Fruit fly (Drosophila melanogaster): ENCODE results near the gene RhoGAP93B.

Gene RhoGAP93B

DNA sequence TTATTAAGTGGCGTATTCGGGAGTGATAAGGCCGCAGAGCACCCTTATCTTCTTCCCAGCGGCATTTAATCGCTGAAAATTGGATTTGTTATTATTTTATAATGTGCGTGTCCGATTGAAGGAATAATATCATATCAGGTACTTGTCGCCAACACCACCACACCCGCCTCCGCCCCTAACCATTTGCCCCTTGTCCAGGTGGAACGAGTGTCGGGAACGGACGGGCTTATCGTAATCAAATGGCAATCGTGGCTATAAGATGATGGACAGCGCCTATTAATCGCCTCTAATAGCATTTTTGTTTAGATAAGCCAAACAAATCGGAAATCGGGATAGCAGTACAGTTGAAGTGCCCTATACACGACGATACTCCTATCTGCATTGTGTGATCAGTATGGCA is 19.4 kb downstream of the RhoGAP93B start:
- TF ChIP-seq rn (GFP tag; IDR thresholded peaks at IDR 0.05) (no peak), CG4496 (GFP tag; IDR thresholded peaks at IDR 0.05) (no peak), CG17806 (tag; optimal IDR thresholded peaks at IDR 0.05) (no peak), CG32121 (GFP tag; IDR thresholded peaks at IDR 0.05) (no peak), EcR (GFP tag; optimal IDR thresholded peaks at IDR 0.05) (no peak), Pif1A (GFP tag; optimal IDR thresholded peaks at IDR 0.05) (no peak), CG12605 (GFP tag; IDR thresholded peaks at IDR 0.05) (no peak), D1 (tag; optimal IDR thresholded peaks at IDR 0.05) (no peak), Pif1B (GFP tag; optimal IDR thresholded peaks at IDR 0.05) (no peak), CG8159 (tag; optimal IDR thresholded peaks at IDR 0.05) (no peak), CG14655 (GFP tag; optimal IDR thresholded peaks at IDR 0.05) (no peak), Ets98B (GFP tag; IDR thresholded peaks at IDR 0.05) (no peak), CG13204 (GFP tag; optimal IDR thresholded peaks at IDR 0.05) (no peak), CG34367 (tag; optimal IDR thresholded peaks at IDR 0.05) (no peak), gl (tag; optimal IDR thresholded peaks at IDR 0.05) (no peak), CG9948 (tag; optimal IDR thresholded peaks at IDR 0.05) (no peak), CG8301 (tag; optimal IDR thresholded peaks at IDR 0.05) (no peak)

dm6 chr3R:21077577-21077976 is 20.1 kb downstream of the RhoGAP93B start:
- TF ChIP-seq Snoo (tag; optimal IDR thresholded peaks at IDR 0.05) (no peak), CG17806 (tag; optimal IDR thresholded peaks at IDR 0.05) (no peak), CG34367 (tag; optimal IDR thresholded peaks at IDR 0.05) (no peak), CG4496 (GFP tag; IDR thresholded peaks at IDR 0.05) (no peak), Pif1A (GFP tag; optimal IDR thresholded peaks at IDR 0.05) (no peak), D1 (tag; optimal IDR thresholded peaks at IDR 0.05) (no peak), Pif1B (GFP tag; optimal IDR thresholded peaks at IDR 0.05) (no peak), CG8159 (tag; optimal IDR thresholded peaks at IDR 0.05) (no peak), CG32121 (GFP tag; IDR thresholded peaks at IDR 0.05) (no peak), CG9948 (tag; optimal IDR thresholded peaks at IDR 0.05) (no peak), gl (tag; optimal IDR thresholded peaks at IDR 0.05) (no peak), CG10348 (GFP tag; IDR thresholded peaks at IDR 0.05) (no peak), CG8301 (tag; optimal IDR thresholded peaks at IDR 0.05) (no peak), CG12605 (GFP tag; IDR thresholded peaks at IDR 0.05) (no peak), fd96Ca (GFP tag; IDR thresholded peaks at IDR 0.05) (no peak), EcR (GFP tag; optimal IDR thresholded peaks at IDR 0.05) (no peak)

dm6 chr3R:21073707-21074106 is 23.9 kb downstream of the RhoGAP93B start, which contains the start of gene dmrt93B:
TSS of gene dmrt93B (plus strand) at chr3R:21074007.
- TF ChIP-seq CG34367 (tag; optimal IDR thresholded peaks at IDR 0.05) (no peak), rn (GFP tag; IDR thresholded peaks at IDR 0.05) (no peak), gl (tag; optimal IDR thresholded peaks at IDR 0.05) (no peak), Ets98B (GFP tag; IDR thresholded peaks at IDR 0.05) (no peak), fd96Ca (GFP tag; IDR thresholded peaks at IDR 0.05) (no peak), EcR (GFP tag; optimal IDR thresholded peaks at IDR 0.05) (no peak), CG9948 (tag; optimal IDR thresholded peaks at IDR 0.05) (no peak), CG32121 (GFP tag; IDR thresholded peaks at IDR 0.05) (no peak), CG8159 (tag; optimal IDR thresholded peaks at IDR 0.05) (no peak), CG14655 (GFP tag; optimal IDR thresholded peaks at IDR 0.05) (no peak), CG10348 (GFP tag; IDR thresholded peaks at IDR 0.05) (no peak), CG13204 (GFP tag; optimal IDR thresholded peaks at IDR 0.05) (no peak)

DNA sequence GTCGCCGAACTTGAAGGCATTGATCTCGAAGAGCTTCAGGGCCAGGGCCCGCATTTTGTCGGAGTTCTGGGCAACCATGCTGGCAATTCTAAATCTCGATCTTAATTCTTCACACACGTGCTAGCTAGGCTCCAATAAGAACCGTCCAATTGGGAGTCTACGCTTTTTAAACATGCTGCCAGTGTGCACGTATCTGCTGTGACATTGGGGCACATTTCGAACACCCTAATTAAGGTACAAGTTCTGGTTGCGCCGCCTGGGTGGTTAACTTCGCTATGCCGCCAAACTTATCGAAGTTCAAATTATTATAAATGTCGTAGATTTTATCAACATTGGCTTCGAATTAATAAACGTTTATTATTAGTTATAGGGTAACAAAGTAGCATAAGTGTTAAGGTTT is 24.5 kb downstream of the RhoGAP93B start, which contains the start of gene r-l:
TSS of gene r-l (minus strand) at position 179 of the 400 bp plus-strand sequence.
- no peak for TF ChIP-seq CG14655 (GFP tag; optimal IDR thresholded peaks at IDR 0.05)
- TF ChIP-seq CG8159 (tag; optimal IDR thresholded peaks at IDR 0.05): no peak
- no peak for TF ChIP-seq Pif1A (GFP tag; optimal IDR thresholded peaks at IDR 0.05)
- no peak for TF ChIP-seq CG17806 (tag; optimal IDR thresholded peaks at IDR 0.05)
- peak; percentile 22 for TF ChIP-seq EcR (GFP tag; optimal IDR thresholded peaks at IDR 0.05)

DNA sequence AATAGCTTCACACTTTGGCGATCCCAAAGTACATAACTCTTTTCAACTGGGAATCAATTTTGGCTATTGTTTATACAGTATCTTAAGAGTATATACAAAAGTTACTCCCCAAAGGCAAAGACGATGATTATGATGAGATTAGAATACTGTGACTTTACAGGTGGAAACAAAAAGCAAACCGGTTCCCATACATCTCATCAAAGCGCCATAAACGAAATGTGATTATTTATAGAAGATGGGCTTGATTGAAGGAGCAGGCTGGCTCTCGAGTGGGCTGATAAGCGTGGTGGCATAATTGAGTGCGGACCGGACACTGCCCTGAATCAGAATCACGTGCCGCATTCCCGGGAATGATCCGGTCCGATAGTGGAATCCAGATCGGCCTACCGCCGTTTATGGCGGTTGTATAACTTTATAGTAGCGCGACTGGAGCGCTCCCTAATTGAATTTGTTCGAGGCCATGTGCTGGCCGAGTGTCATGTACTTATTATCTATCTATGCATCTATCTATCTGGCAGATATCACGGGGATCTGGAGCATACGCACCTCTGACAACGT is 25.6 kb downstream of the RhoGAP93B start:
- no peak for TF ChIP-seq CG8159 (tag; optimal IDR thresholded peaks at IDR 0.05)
- TF ChIP-seq rn (GFP tag; IDR thresholded peaks at IDR 0.05): no peak
- TF ChIP-seq Pif1B (GFP tag; optimal IDR thresholded peaks at IDR 0.05): no peak
- TF ChIP-seq fd96Ca (GFP tag; IDR thresholded peaks at IDR 0.05): no peak
- TF ChIP-seq CG15710 (tag; optimal IDR thresholded peaks at IDR 0.05): no peak
- no peak for TF ChIP-seq CG14655 (GFP tag; optimal IDR thresholded peaks at IDR 0.05)
- no peak for TF ChIP-seq CG17806 (tag; optimal IDR thresholded peaks at IDR 0.05)
- no peak for TF ChIP-seq D1 (tag; optimal IDR thresholded peaks at IDR 0.05)
- no peak for TF ChIP-seq Ets98B (GFP tag; IDR thresholded peaks at IDR 0.05)
- no peak for TF ChIP-seq EcR (GFP tag; optimal IDR thresholded peaks at IDR 0.05)
- no peak for TF ChIP-seq CG10348 (GFP tag; IDR thresholded peaks at IDR 0.05)

- TF ChIP-seq CG15710 (tag; optimal IDR thresholded peaks at IDR 0.05) (no peak), CG17806 (tag; optimal IDR thresholded peaks at IDR 0.05) (no peak), CG4496 (GFP tag; IDR thresholded peaks at IDR 0.05) (no peak), CG14655 (GFP tag; optimal IDR thresholded peaks at IDR 0.05) (no peak), fd96Ca (GFP tag; IDR thresholded peaks at IDR 0.05) (no peak), CG34367 (tag; optimal IDR thresholded peaks at IDR 0.05) (no peak), D1 (tag; optimal IDR thresholded peaks at IDR 0.05) (no peak), EcR (GFP tag; optimal IDR thresholded peaks at IDR 0.05) (no peak), Pif1A (GFP tag; optimal IDR thresholded peaks at IDR 0.05) (no peak), CG12605 (GFP tag; IDR thresholded peaks at IDR 0.05) (no peak), CG32121 (GFP tag; IDR thresholded peaks at IDR 0.05) (no peak), Ets98B (GFP tag; IDR thresholded peaks at IDR 0.05) (no peak), Pif1B (GFP tag; optimal IDR thresholded peaks at IDR 0.05) (no peak), gl (tag; optimal IDR thresholded peaks at IDR 0.05) (no peak), CG10348 (GFP tag; IDR thresholded peaks at IDR 0.05) (no peak), CG8301 (tag; optimal IDR thresholded peaks at IDR 0.05) (no peak)
These were observed 26.3 kb downstream of the RhoGAP93B start for dm6 chr3R:21071312-21071711.

Measured in whole organism, pupa.